Fruit fly (Drosophila melanogaster) whole organism, embryonic: ENCODE data around the gene RpS28b.
A peak's percentile ranks its signal among the peaks of the same experiment; 100 is the strongest.

Experiments
- Aef1 ChIP-seq: fragments of 200-800 bp; sonication (Bioruptor generic); IDR thresholded peaks from 3 replicates; pipeline ENCODE4 v1.3.6; 2022; ENCODE audit warnings: missing biosample characterization, missing genetic modification characterization
- CG10209 ChIP-seq: fragments of 200-800 bp; sonication (Bioruptor generic); optimal IDR thresholded peaks from 3 replicates; lab custom pipeline; 2017; ENCODE audit warnings: missing biosample characterization, mild to moderate bottlenecking, missing genetic modification characterization, missing genetic modification reagents
- CG11247 ChIP-seq: fragments of 200-800 bp; sonication (Bioruptor generic); IDR thresholded peaks from 2 replicates; pipeline ENCODE4 v1.3.6; 2022; ENCODE audit warnings: missing biosample characterization, missing genetic modification characterization
- CG11560 ChIP-seq: fragments of 200-800 bp; sonication (Bioruptor generic); IDR thresholded peaks from 3 replicates; pipeline ENCODE4 v1.3.6; 2022; ENCODE audit warnings: missing biosample characterization, missing genetic modification characterization
- CG11696 ChIP-seq: fragments of 200-800 bp; sonication (Bioruptor generic); IDR thresholded peaks from 2 replicates; pipeline ENCODE4 v1.3.6; 2022; ENCODE audit warnings: missing biosample characterization, missing genetic modification characterization
- CG12104 ChIP-seq: fragments of 200-800 bp; sonication (Bioruptor generic); optimal IDR thresholded peaks from 3 replicates; lab custom pipeline; 2016; ENCODE audit warnings: missing biosample characterization, missing genetic modification characterization
- CG13287 ChIP-seq: fragments of 200-800 bp; sonication (Bioruptor generic); IDR thresholded peaks from 2 replicates; pipeline ENCODE4 v1.3.6; 2022; ENCODE audit warnings: missing biosample characterization, missing genetic modification characterization; ENCODE audit not compliant: partially characterized antibody
- CG13775 ChIP-seq: fragments of 200-800 bp; sonication (Bioruptor generic); optimal IDR thresholded peaks from 3 replicates; lab custom pipeline; 2017; ENCODE audit warnings: missing biosample characterization, mild to moderate bottlenecking, missing genetic modification characterization
- CG15269 ChIP-seq: fragments of 200-800 bp; sonication (Bioruptor generic); optimal IDR thresholded peaks from 2 replicates; lab custom pipeline; 2018; ENCODE audit warnings: missing biosample characterization, mild to moderate bottlenecking, missing genetic modification characterization, moderate library complexity
- CG16813 ChIP-seq: fragments of 200-800 bp; sonication (Bioruptor generic); IDR thresholded peaks from 3 replicates; pipeline ENCODE4 v1.3.6; 2022; ENCODE audit warnings: missing biosample characterization, missing genetic modification characterization; ENCODE audit not compliant: partially characterized antibody
- CG17328 ChIP-seq: fragments of 200-800 bp; sonication (Bioruptor generic); IDR thresholded peaks from 2 replicates; pipeline ENCODE4 v1.3.6; 2022; ENCODE audit warnings: missing biosample characterization, missing genetic modification characterization
- CG17385 ChIP-seq: fragments of 200-800 bp; sonication (Bioruptor generic); optimal IDR thresholded peaks from 3 replicates; lab custom pipeline; 2018; ENCODE audit warnings: missing biosample characterization, mild to moderate bottlenecking, missing genetic modification characterization
- CG31365 ChIP-seq: fragments of 200-800 bp; sonication (Bioruptor generic); optimal IDR thresholded peaks from 2 replicates; lab custom pipeline; 2018; ENCODE audit warnings: missing biosample characterization, mild to moderate bottlenecking, missing genetic modification characterization
- CG32767 ChIP-seq: fragments of 200-800 bp; sonication (Bioruptor generic); IDR thresholded peaks from 2 replicates; pipeline ENCODE4 v1.3.6; 2022; ENCODE audit warnings: missing biosample characterization, missing genetic modification characterization
- CG3847 ChIP-seq: fragments of 200-800 bp; sonication (Bioruptor generic); IDR thresholded peaks from 2 replicates; pipeline ENCODE4 v1.3.6; 2022; ENCODE audit warnings: missing biosample characterization, missing genetic modification characterization
- CG6254 ChIP-seq: fragments of 200-800 bp; sonication (Bioruptor generic); optimal IDR thresholded peaks from 3 replicates; lab custom pipeline; 2017; ENCODE audit warnings: mild to moderate bottlenecking, missing biosample characterization, missing genetic modification reagents, missing genetic modification characterization
- CG6765 ChIP-seq: fragments of 200-800 bp; sonication (Bioruptor generic); optimal IDR thresholded peaks from 3 replicates; lab custom pipeline; 2017; ENCODE audit warnings: missing biosample characterization, mild to moderate bottlenecking, missing genetic modification characterization
- CG7271 ChIP-seq: fragments of 200-800 bp; sonication (Bioruptor generic); optimal IDR thresholded peaks from 2 replicates; lab custom pipeline; 2018; ENCODE audit warnings: missing biosample characterization, mild to moderate bottlenecking, missing genetic modification characterization, moderate library complexity
- CG7786 ChIP-seq: fragments of 200-800 bp; sonication (Bioruptor generic); optimal IDR thresholded peaks from 2 replicates; lab custom pipeline; 2016; ENCODE audit warnings: missing biosample characterization, missing genetic modification characterization
- CG8359 ChIP-seq: fragments of 200-800 bp; sonication (Bioruptor generic); optimal IDR thresholded peaks from 2 replicates; lab custom pipeline; 2017; ENCODE audit warnings: missing biosample characterization, mild to moderate bottlenecking, missing genetic modification characterization, borderline replicate concordance
- CG8765 ChIP-seq: fragments of 200-800 bp; sonication (Bioruptor generic); IDR thresholded peaks from 2 replicates; pipeline ENCODE4 v1.3.6; 2022; ENCODE audit warnings: missing biosample characterization, missing genetic modification characterization
- CG9215 ChIP-seq: fragments of 200-800 bp; sonication (Bioruptor generic); IDR thresholded peaks from 2 replicates; pipeline ENCODE4 v1.3.6; 2022; ENCODE audit warnings: missing biosample characterization, missing genetic modification characterization
- CG9797 ChIP-seq: fragments of 200-800 bp; sonication (Bioruptor generic); optimal IDR thresholded peaks from 3 replicates; lab custom pipeline; 2018; ENCODE audit warnings: missing biosample characterization, mild to moderate bottlenecking, missing genetic modification characterization
- CG9876 ChIP-seq: fragments of 200-800 bp; sonication (Bioruptor generic); optimal IDR thresholded peaks from 2 replicates; lab custom pipeline; 2016; ENCODE audit warnings: missing biosample characterization, missing genetic modification characterization
- CG9932 ChIP-seq: fragments of 200-800 bp; sonication (Bioruptor generic); IDR thresholded peaks from 2 replicates; pipeline ENCODE4 v1.3.6; 2022; ENCODE audit warnings: missing biosample characterization, missing genetic modification characterization
- D ChIP-seq, 2 experiments: fragments of 200-800 bp in 1 of 2; fragments of >200 bp in 1 of 2; sonication (Bioruptor generic) in 1 of 2; optimal IDR thresholded peaks; 2 replicates in 1 of 2; 3 replicates in 1 of 2; lab custom pipeline; 2017; ENCODE audit warnings: mild to moderate bottlenecking in 1 of 2, missing biosample characterization in 1 of 2, missing genetic modification characterization in 1 of 2, missing genetic modification reagents in 1 of 2
- Dref ChIP-seq: fragments of 200-800 bp; sonication (Bioruptor generic); IDR thresholded peaks from 2 replicates; pipeline ENCODE4 v1.3.6; 2022; ENCODE audit warnings: missing biosample characterization, missing genetic modification characterization
- E2f1 ChIP-seq: fragments of 200-800 bp; sonication (Bioruptor generic); IDR thresholded peaks from 2 replicates; pipeline ENCODE4 v1.3.6; 2022; ENCODE audit warnings: missing biosample characterization, missing genetic modification characterization
- Hr39 ChIP-seq: fragments of >200 bp; optimal IDR thresholded peaks from 2 replicates; lab custom pipeline; 2017
- Jarid2 ChIP-seq: fragments of 200-800 bp; sonication (Bioruptor generic); optimal IDR thresholded peaks from 3 replicates; lab custom pipeline; 2017; ENCODE audit warnings: mild to moderate bottlenecking, missing biosample characterization, missing genetic modification reagents, missing genetic modification characterization
- Lpt ChIP-seq: fragments of >200 bp; optimal IDR thresholded peaks from 2 replicates; lab custom pipeline; 2018; ENCODE audit warnings: missing biosample characterization, missing genetic modification characterization
- MTF-1 ChIP-seq: fragments of 200-800 bp; sonication (Bioruptor generic); optimal IDR thresholded peaks from 2 replicates; lab custom pipeline; 2018; ENCODE audit warnings: missing biosample characterization, mild to moderate bottlenecking, missing genetic modification characterization, borderline replicate concordance
- Nf-YC ChIP-seq: fragments of 200-800 bp; optimal IDR thresholded peaks from 3 replicates; lab custom pipeline; 2019; ENCODE audit warnings: missing biosample characterization, mild to moderate bottlenecking, missing genetic modification characterization, moderate library complexity
- YL-1 ChIP-seq: fragments of 200-800 bp; sonication (Bioruptor generic); optimal IDR thresholded peaks from 3 replicates; lab custom pipeline; 2017; ENCODE audit warnings: missing biosample characterization, mild to moderate bottlenecking, missing genetic modification characterization
- amos ChIP-seq: fragments of 200-800 bp; sonication (Bioruptor generic); IDR thresholded peaks from 2 replicates; pipeline ENCODE4 v1.3.6; 2022; ENCODE audit warnings: missing biosample characterization, missing genetic modification characterization; ENCODE audit not compliant: partially characterized antibody
- ase ChIP-seq: fragments of 200-800 bp; sonication (Bioruptor generic); IDR thresholded peaks from 3 replicates; pipeline ENCODE4 v1.3.6; 2022; ENCODE audit warnings: missing biosample characterization, missing genetic modification characterization
- cad ChIP-seq: fragments of >200 bp; optimal IDR thresholded peaks from 2 replicates; lab custom pipeline; 2017; ENCODE audit warnings: missing biosample characterization, missing genetic modification characterization
- fd96Cb ChIP-seq: fragments of 200-800 bp; sonication (Bioruptor generic); optimal IDR thresholded peaks from 2 replicates; lab custom pipeline; 2018; ENCODE audit warnings: missing biosample characterization, mild to moderate bottlenecking, missing genetic modification characterization, moderate library complexity
- fru ChIP-seq: fragments of >200 bp; optimal IDR thresholded peaks from 2 replicates; lab custom pipeline; 2017
- gcm2 ChIP-seq: fragments of 200-800 bp; sonication (Bioruptor generic); optimal IDR thresholded peaks from 2 replicates; lab custom pipeline; 2016; ENCODE audit warnings: missing biosample characterization, missing genetic modification characterization
- gsb ChIP-seq: fragments of 200-800 bp; sonication (Bioruptor generic); IDR thresholded peaks from 2 replicates; pipeline ENCODE4 v1.3.6; 2022; ENCODE audit warnings: missing biosample characterization, missing genetic modification characterization
- lov ChIP-seq, 2 experiments: fragments of 200-800 bp in 1 of 2; fragments of >200 bp in 1 of 2; sonication (Bioruptor generic) in 1 of 2; IDR thresholded peaks in 1 of 2; optimal IDR thresholded peaks in 1 of 2; 2 replicates in 1 of 2; 3 replicates in 1 of 2; pipeline versions ENCODE4 v1.3.6 to Lab custom; 2017 to 2022; ENCODE audit warnings: missing biosample characterization in 1 of 2, missing genetic modification characterization in 1 of 2
- sens ChIP-seq: fragments of 200-800 bp; sonication (Bioruptor generic); peaks from one replicate; lab custom pipeline; 2016; ENCODE audit warnings: missing biosample characterization, missing genetic modification characterization
- tap ChIP-seq: fragments of 200-800 bp; optimal IDR thresholded peaks from 3 replicates; lab custom pipeline; 2019; ENCODE audit warnings: missing biosample characterization, mild to moderate bottlenecking, missing genetic modification characterization, moderate library complexity
- tna ChIP-seq: fragments of 200-800 bp; sonication (Bioruptor generic); IDR thresholded peaks from 2 replicates; pipeline ENCODE4 v1.3.6; 2022; ENCODE audit warnings: missing biosample characterization, missing genetic modification characterization; ENCODE audit not compliant: partially characterized antibody
- unpg ChIP-seq: fragments of 200-800 bp; sonication (Bioruptor generic); optimal IDR thresholded peaks from 3 replicates; lab custom pipeline; 2018; ENCODE audit warnings: missing biosample characterization, mild to moderate bottlenecking, missing genetic modification characterization, moderate library complexity
- wor ChIP-seq: fragments of 200-800 bp; sonication (Bioruptor generic); IDR thresholded peaks from 2 replicates; pipeline ENCODE4 v1.3.6; 2022; ENCODE audit warnings: missing biosample characterization, missing genetic modification characterization
- yki ChIP-seq: fragments of >200 bp; optimal IDR thresholded peaks from 3 replicates; lab custom pipeline; 2018
- zen ChIP-seq: fragments of 200-800 bp; sonication (Bioruptor generic); optimal IDR thresholded peaks from 3 replicates; lab custom pipeline; 2018; ENCODE audit warnings: missing biosample characterization, mild to moderate bottlenecking, missing genetic modification characterization, moderate library complexity

RpS28b gene

dm6 chrX:9578696-9579509 lies 24.5 kb downstream of the RpS28b start (continued):
- no peak for TF ChIP-seq D (optimal IDR thresholded peaks at IDR 0.05; lab: Kevin White, UChicago)
- TF ChIP-seq D (GFP tag; optimal IDR thresholded peaks at IDR 0.05; lab: Kevin White, UChicago): peak; percentile 99
- peak; percentile 99 for TF ChIP-seq CG17328 (GFP tag; lab: Robert Waterston, UW)
- TF ChIP-seq yki (lab: Kevin White, UChicago): no peak
- TF ChIP-seq CG12104 (GFP tag; lab: Kevin White, UChicago): peak; percentile 94
- TF ChIP-seq CG15269 (tag; lab: Kevin White, UChicago): peak; percentile 97
- peak; percentile 45 for TF ChIP-seq CG9797 (GFP tag; lab: Kevin White, UChicago)
- peak; percentile 96 for TF ChIP-seq gsb (GFP tag; lab: Robert Waterston, UW)
- peak; percentile 95 for TF ChIP-seq tap (tag; lab: Kevin White, UChicago)
- TF ChIP-seq CG13287 (GFP tag; lab: Robert Waterston, UW): no peak
- peak; percentile 95 for TF ChIP-seq CG6254 (GFP tag; lab: Kevin White, UChicago)
- peak; percentile 84 for TF ChIP-seq Jarid2 (GFP tag; lab: Kevin White, UChicago)
- TF ChIP-seq CG13775 (GFP tag; lab: Kevin White, UChicago): peak; percentile 98
- TF ChIP-seq CG9932: peak; percentile 99
- TF ChIP-seq cad (GFP tag; lab: Kevin White, UChicago): no peak
- TF ChIP-seq MTF-1: peak; percentile 95
- TF ChIP-seq E2f1 (GFP tag; lab: Robert Waterston, UW): peak; percentile 98
- peak; percentile 99 for TF ChIP-seq CG11247 (GFP tag; lab: Robert Waterston, UW)
- TF ChIP-seq Aef1 (GFP tag; lab: Robert Waterston, UW): peak; percentile 98
- no peak for TF ChIP-seq Hr39 (lab: Kevin White, UChicago)
- no peak for TF ChIP-seq CG16813 (GFP tag; lab: Robert Waterston, UW)
- TF ChIP-seq unpg (GFP tag; lab: Kevin White, UChicago): peak; percentile 98
- TF ChIP-seq Dref (GFP tag; lab: Robert Waterston, UW): peak; percentile 48
- no peak for TF ChIP-seq lov (optimal IDR thresholded peaks at IDR 0.05; lab: Kevin White, UChicago)
- peak; percentile 99 for TF ChIP-seq lov (GFP tag; IDR thresholded peaks at IDR 0.05; lab: Robert Waterston, UW)
- TF ChIP-seq CG10209 (GFP tag; lab: Kevin White, UChicago): peak; percentile 98
- TF ChIP-seq gcm2 (GFP tag; lab: Kevin White, UChicago): peak; percentile 97
- TF ChIP-seq CG7271 (tag; lab: Kevin White, UChicago): peak; percentile 86
- TF ChIP-seq CG11560 (tag; lab: Robert Waterston, UW): peak; percentile 92
- TF ChIP-seq CG9876 (GFP tag; lab: Kevin White, UChicago): peak; percentile 97
- TF ChIP-seq CG11696 (GFP tag; lab: Robert Waterston, UW): peak; percentile 92
- peak; percentile 97 for TF ChIP-seq CG32767 (GFP tag; lab: Robert Waterston, UW)
- peak; percentile 99 for TF ChIP-seq fd96Cb (tag; lab: Kevin White, UChicago)
- peak; percentile 89 for TF ChIP-seq CG6765
- no peak for TF ChIP-seq tna (GFP tag; lab: Robert Waterston, UW)
- TF ChIP-seq ase: peak; percentile 98
- peak; percentile 72 for TF ChIP-seq YL-1 (GFP tag; lab: Kevin White, UChicago)
- peak; percentile 86 for TF ChIP-seq CG31365 (tag; lab: Kevin White, UChicago)
- peak; percentile 98 for TF ChIP-seq CG3847 (GFP tag; lab: Robert Waterston, UW)
- peak; percentile 100 for TF ChIP-seq sens
- TF ChIP-seq Lpt (GFP tag; lab: Kevin White, UChicago): no peak
- TF ChIP-seq fru (lab: Kevin White, UChicago): no peak
- TF ChIP-seq CG7786 (GFP tag; lab: Kevin White, UChicago): peak; percentile 99
- TF ChIP-seq zen (tag; lab: Kevin White, UChicago): peak; percentile 96
- peak; percentile 60 for TF ChIP-seq Nf-YC (tag; lab: Kevin White, UChicago)
- TF ChIP-seq wor (GFP tag; lab: Robert Waterston, UW): peak; percentile 98
- peak; percentile 91 for TF ChIP-seq CG8359 (GFP tag; lab: Kevin White, UChicago)
- TF ChIP-seq CG9215 (GFP tag; lab: Robert Waterston, UW): peak; percentile 97
- TF ChIP-seq CG8765: peak; percentile 99
- no peak for TF ChIP-seq amos (GFP tag; lab: Robert Waterston, UW)
- peak; percentile 93 for TF ChIP-seq CG17385 (GFP tag; lab: Kevin White, UChicago)
